Worm (Caenorhabditis elegans) whole organism, late embryonic: Measurements from ENCODE around the gene cyp-35C1.

Experiments used
- F13H6.1 ChIP-seq: sonication (generic microtip); optimal IDR thresholded peaks from 2 replicates; lab custom pipeline; 2016; ENCODE audit warnings: missing genetic modification characterization, missing compliant biosample characterization
- T23F11.4 ChIP-seq: fragments of 200-800 bp; sonication (Bioruptor generic); optimal IDR thresholded peaks from 2 replicates; lab custom pipeline; 2018; ENCODE audit warnings: mild to moderate bottlenecking, missing genetic modification characterization, missing compliant biosample characterization
- ama-1 ChIP-seq: fragments of 150-350 bp; optimal IDR thresholded peaks from 2 replicates; lab custom pipeline; 2014
- ceh-9 ChIP-seq: sonication (generic microtip); optimal IDR thresholded peaks from 2 replicates; lab custom pipeline; 2016; ENCODE audit warnings: mild to moderate bottlenecking, missing genetic modification characterization, inconsistent platforms, missing compliant biosample characterization
- hlh-6 ChIP-seq: sonication (generic microtip); optimal IDR thresholded peaks from 2 replicates; lab custom pipeline; 2016; ENCODE audit warnings: missing genotype, missing genetic modification characterization, missing compliant biosample characterization
- nhr-11 ChIP-seq: fragments of 150-350 bp; optimal IDR thresholded peaks from 2 replicates; lab custom pipeline; 2014; ENCODE audit warnings: missing biosample characterization, missing genetic modification characterization
- rnt-1 ChIP-seq: sonication (generic microtip); optimal IDR thresholded peaks from 2 replicates; lab custom pipeline; 2016; ENCODE audit warnings: missing genetic modification characterization, missing compliant biosample characterization
- unc-3 ChIP-seq, 2 experiments: fragments of 200-800 bp in 1 of 2; sonication (Bioruptor generic) in 1 of 2; sonication (generic microtip) in 1 of 2; conservative IDR thresholded peaks in 1 of 2; optimal IDR thresholded peaks in 1 of 2; 2 replicates each; pipeline versions ENCODE4 v1.3.6 to Lab custom; 2016 to 2022; ENCODE audit warnings: missing compliant biosample characterization in 2 of 2, missing genetic modification characterization in 2 of 2, missing genetic modification reagents in 1 of 2
- unc-55 ChIP-seq: sonication (generic microtip); optimal IDR thresholded peaks from 2 replicates; lab custom pipeline; 2017; ENCODE audit warnings: missing biosample characterization, missing genetic modification reagents, missing genetic modification characterization

- TF ChIP-seq ceh-9 = no peak
- no peak for TF ChIP-seq T23F11.4
- no peak for TF ChIP-seq rnt-1
- TF ChIP-seq nhr-11 (tag; lab: Kevin White, UChicago) = no peak
- no peak for TF ChIP-seq F13H6.1 (tag; lab: Kevin White, UChicago)
- TF ChIP-seq unc-55 = no peak
- TF ChIP-seq hlh-6 (tag; lab: Kevin White, UChicago) = no peak
- no peak for TF ChIP-seq ama-1 (lab: Kevin White, UChicago)
- TF ChIP-seq unc-3 (GFP tag; conservative IDR thresholded peaks at IDR 0.05; lab: Robert Waterston, UW) = no peak
- TF ChIP-seq unc-3 (tag; optimal IDR thresholded peaks at IDR 0.05; lab: Kevin White, UChicago) = no peak
Measured at ce11 chrV:13878226-13878625, 20.1 kb downstream of the cyp-35C1 start.
